Fruit fly (Drosophila melanogaster) whole organism: ENCODE data around the gene CG34342.

Experiments
- CG8478 ChIP-seq: fragments of >200 bp; optimal IDR thresholded peaks from 2 replicates; lab custom pipeline; 2018; ENCODE audit warnings: inconsistent platforms
- EcR ChIP-seq, 2 experiments: fragments of >200 bp; optimal IDR thresholded peaks; 2 replicates each; lab custom pipeline; 2017; ENCODE audit warnings: missing biosample characterization in 2 of 2, missing genetic modification characterization in 2 of 2, missing genetic modification reagents in 2 of 2
- pan ChIP-seq: fragments of >200 bp; optimal IDR thresholded peaks from 2 replicates; lab custom pipeline; 2017
- psq ChIP-seq: fragments of >200 bp; optimal IDR thresholded peaks from 2 replicates; lab custom pipeline; 2017
- usp ChIP-seq: fragments of >200 bp; optimal IDR thresholded peaks from 2 replicates; lab custom pipeline; 2017; ENCODE audit warnings: missing biosample characterization, missing genetic modification characterization, mixed read lengths

dm6 chr3L:5522904-5523428 lies 12.3 kb upstream of the CG34342 start:
- no peak for TF ChIP-seq pan (lab: Kevin White, UChicago)
- no peak for TF ChIP-seq usp
- no peak for TF ChIP-seq psq
- TF ChIP-seq EcR (GFP tag; optimal IDR thresholded peaks at IDR 0.05; lab: Kevin White, UChicago), result no peak
- no peak for TF ChIP-seq CG8478
